Fruit fly (Drosophila melanogaster) whole organism, embryonic: ENCODE results near the gene CG5644.

Source experiments
- ATbp ChIP-seq: fragments of 200-800 bp; sonication (Bioruptor generic); optimal IDR thresholded peaks from 2 replicates; lab custom pipeline; 2017; ENCODE audit warnings: missing biosample characterization, mild to moderate bottlenecking, missing genetic modification characterization, missing genetic modification reagents
- Atf-2 ChIP-seq: fragments of 200-800 bp; sonication (Bioruptor generic); optimal IDR thresholded peaks from 2 replicates; lab custom pipeline; 2016; ENCODE audit warnings: missing biosample characterization, missing genetic modification characterization
- Atf6 ChIP-seq: fragments of 200-800 bp; sonication (Bioruptor generic); IDR thresholded peaks from 2 replicates; pipeline ENCODE4 v1.3.6; 2022; ENCODE audit warnings: missing biosample characterization, missing genetic modification characterization
- CG10462 ChIP-seq: fragments of 200-800 bp; sonication (Bioruptor generic); optimal IDR thresholded peaks from 2 replicates; lab custom pipeline; 2016; ENCODE audit warnings: missing biosample characterization, missing genetic modification characterization
- CG10543 ChIP-seq: fragments of 200-800 bp; sonication (Bioruptor generic); optimal IDR thresholded peaks from 3 replicates; lab custom pipeline; 2017; ENCODE audit warnings: missing biosample characterization, mild to moderate bottlenecking, missing genetic modification characterization, moderate library complexity
- CG12219 ChIP-seq: fragments of 200-800 bp; sonication (Bioruptor generic); optimal IDR thresholded peaks from 3 replicates; lab custom pipeline; 2018; ENCODE audit warnings: missing biosample characterization, mild to moderate bottlenecking, missing genetic modification characterization
- CG12744 ChIP-seq: fragments of 200-800 bp; sonication (Bioruptor generic); optimal IDR thresholded peaks from 2 replicates; lab custom pipeline; 2016; ENCODE audit warnings: missing biosample characterization, missing genetic modification characterization
- CG14667 ChIP-seq: fragments of 200-800 bp; sonication (Bioruptor generic); IDR thresholded peaks from 2 replicates; pipeline ENCODE4 v1.3.6; 2022; ENCODE audit warnings: missing biosample characterization, missing genetic modification characterization
- CG14965 ChIP-seq: fragments of 200-800 bp; sonication (Bioruptor generic); optimal IDR thresholded peaks from 2 replicates; lab custom pipeline; 2016; ENCODE audit warnings: missing biosample characterization, missing genetic modification characterization, borderline replicate concordance
- CG15073 ChIP-seq: fragments of 200-800 bp; sonication (Bioruptor generic); optimal IDR thresholded peaks from 2 replicates; lab custom pipeline; 2016; ENCODE audit warnings: missing biosample characterization, missing genetic modification characterization
- CG15601 ChIP-seq: fragments of 200-800 bp; sonication (Bioruptor generic); optimal IDR thresholded peaks from 3 replicates; lab custom pipeline; 2019; ENCODE audit warnings: missing biosample characterization, mild to moderate bottlenecking, missing genetic modification characterization, moderate library complexity
- CG2129 ChIP-seq: fragments of 200-800 bp; sonication (Bioruptor generic); IDR thresholded peaks from 2 replicates; pipeline ENCODE4 v1.3.6; 2022; ENCODE audit warnings: missing biosample characterization, missing genetic modification characterization; ENCODE audit not compliant: partially characterized antibody
- CG2712 ChIP-seq: fragments of 200-800 bp; optimal IDR thresholded peaks from 3 replicates; lab custom pipeline; 2019; ENCODE audit warnings: missing biosample characterization, mild to moderate bottlenecking, missing genetic modification characterization, moderate library complexity
- CG30431 ChIP-seq: fragments of 200-800 bp; sonication (Bioruptor generic); optimal IDR thresholded peaks from 2 replicates; lab custom pipeline; 2017; ENCODE audit warnings: missing biosample characterization, missing genetic modification characterization
- CG31224 ChIP-seq: fragments of 200-800 bp; sonication (Bioruptor generic); IDR thresholded peaks from 2 replicates; pipeline ENCODE4 v1.3.6; 2022; ENCODE audit warnings: missing biosample characterization, missing genetic modification characterization
- CG31441 ChIP-seq: fragments of 200-800 bp; sonication (Bioruptor generic); IDR thresholded peaks from 2 replicates; pipeline ENCODE4 v1.3.6; 2022; ENCODE audit warnings: missing biosample characterization, missing genetic modification characterization
- CG32772 ChIP-seq: fragments of 200-800 bp; sonication (Bioruptor generic); IDR thresholded peaks from 2 replicates; pipeline ENCODE4 v1.3.6; 2022; ENCODE audit warnings: missing biosample characterization, missing genetic modification characterization
- CG33557 ChIP-seq: fragments of 200-800 bp; sonication (Bioruptor generic); optimal IDR thresholded peaks from 2 replicates; lab custom pipeline; 2019; ENCODE audit warnings: missing biosample characterization, mild to moderate bottlenecking, missing genetic modification characterization, moderate library complexity
- CG34376 ChIP-seq: fragments of 200-800 bp; sonication (Bioruptor generic); optimal IDR thresholded peaks from 2 replicates; lab custom pipeline; 2018; ENCODE audit warnings: missing biosample characterization, mild to moderate bottlenecking, missing genetic modification characterization
- CG4328 ChIP-seq: fragments of 200-800 bp; sonication (Bioruptor generic); optimal IDR thresholded peaks from 3 replicates; lab custom pipeline; 2017; ENCODE audit warnings: missing biosample characterization, missing genetic modification reagents, missing genetic modification characterization
- CG4424 ChIP-seq: fragments of 200-800 bp; sonication (Bioruptor generic); optimal IDR thresholded peaks from 3 replicates; lab custom pipeline; 2016; ENCODE audit warnings: missing biosample characterization, missing genetic modification characterization
- CG6683 ChIP-seq: fragments of 200-800 bp; sonication (Bioruptor generic); optimal IDR thresholded peaks from 2 replicates; lab custom pipeline; 2017; ENCODE audit warnings: missing biosample characterization, mild to moderate bottlenecking, missing genetic modification characterization, missing genetic modification reagents
- CG7372 ChIP-seq: fragments of 200-800 bp; sonication (Bioruptor generic); IDR thresholded peaks from 2 replicates; pipeline ENCODE4 v1.3.6; 2022; ENCODE audit warnings: missing biosample characterization, missing genetic modification characterization
- CG8478 ChIP-seq: fragments of >200 bp; optimal IDR thresholded peaks from 2 replicates; lab custom pipeline; 2018
- D19B ChIP-seq: fragments of 200-800 bp; sonication (Bioruptor generic); optimal IDR thresholded peaks from 2 replicates; lab custom pipeline; 2017; ENCODE audit warnings: missing biosample characterization, mild to moderate bottlenecking, missing genetic modification characterization
- Doc2 ChIP-seq: fragments of 200-800 bp; sonication (Bioruptor generic); IDR thresholded peaks from 2 replicates; pipeline ENCODE4 v1.3.6; 2022; ENCODE audit warnings: missing biosample characterization, missing genetic modification characterization
- Dp ChIP-seq: fragments of 200-800 bp; sonication (Bioruptor generic); optimal IDR thresholded peaks from 2 replicates; lab custom pipeline; 2018; ENCODE audit warnings: missing biosample characterization, mild to moderate bottlenecking, missing genetic modification characterization, moderate library complexity
- Dref ChIP-seq: fragments of 200-800 bp; sonication (Bioruptor generic); IDR thresholded peaks from 2 replicates; pipeline ENCODE4 v1.3.6; 2022; ENCODE audit warnings: missing biosample characterization, missing genetic modification characterization
- E2f2 ChIP-seq: fragments of 200-800 bp; sonication (Bioruptor generic); IDR thresholded peaks from 2 replicates; pipeline ENCODE4 v1.3.6; 2022; ENCODE audit warnings: missing biosample characterization, missing genetic modification characterization
- Jarid2 ChIP-seq: fragments of 200-800 bp; sonication (Bioruptor generic); optimal IDR thresholded peaks from 3 replicates; lab custom pipeline; 2017; ENCODE audit warnings: mild to moderate bottlenecking, missing biosample characterization, missing genetic modification reagents, missing genetic modification characterization
- MESR4 ChIP-seq: fragments of 200-800 bp; sonication (Bioruptor generic); optimal IDR thresholded peaks from 2 replicates; lab custom pipeline; 2018; ENCODE audit warnings: missing biosample characterization, mild to moderate bottlenecking, missing genetic modification characterization, moderate library complexity
- Neu2 ChIP-seq: fragments of 200-800 bp; sonication (Bioruptor generic); optimal IDR thresholded peaks from 3 replicates; lab custom pipeline; 2016; ENCODE audit warnings: missing biosample characterization, missing genetic modification characterization, borderline replicate concordance
- Oaz ChIP-seq: fragments of 200-800 bp; sonication (Bioruptor generic); IDR thresholded peaks from 2 replicates; pipeline ENCODE4 v1.3.6; 2022; ENCODE audit warnings: missing biosample characterization, missing genetic modification characterization
- Sin3A ChIP-seq: fragments of >200 bp; optimal IDR thresholded peaks from 2 replicates; lab custom pipeline; 2018
- Sox102F ChIP-seq: fragments of 200-800 bp; sonication (Bioruptor generic); optimal IDR thresholded peaks from 2 replicates; lab custom pipeline; 2018; ENCODE audit warnings: missing biosample characterization, mild to moderate bottlenecking, missing genetic modification characterization, moderate library complexity
- Spps ChIP-seq: fragments of 200-800 bp; sonication (Bioruptor generic); optimal IDR thresholded peaks from 2 replicates; lab custom pipeline; 2018; ENCODE audit warnings: missing biosample characterization, mild to moderate bottlenecking, missing genetic modification characterization
- Vsx1 ChIP-seq: fragments of 200-800 bp; sonication (Bioruptor generic); optimal IDR thresholded peaks from 2 replicates; lab custom pipeline; 2017; ENCODE audit warnings: missing biosample characterization, mild to moderate bottlenecking, missing genetic modification characterization, missing genetic modification reagents
- ato ChIP-seq: fragments of 200-800 bp; sonication (Bioruptor generic); IDR thresholded peaks from 2 replicates; pipeline ENCODE4 v1.3.6; 2022; ENCODE audit warnings: missing biosample characterization, missing genetic modification characterization; ENCODE audit not compliant: partially characterized antibody
- cas ChIP-seq: fragments of 200-800 bp; sonication (Bioruptor generic); IDR thresholded peaks from 2 replicates; pipeline ENCODE4 v1.3.6; 2022; ENCODE audit warnings: missing biosample characterization, missing genetic modification characterization
- corto ChIP-seq: fragments of 200-800 bp; sonication (Bioruptor generic); optimal IDR thresholded peaks from 2 replicates; lab custom pipeline; 2016; ENCODE audit warnings: missing biosample characterization, mild to moderate bottlenecking, missing genetic modification characterization, moderate library complexity
- crol ChIP-seq: fragments of 200-800 bp; sonication (Bioruptor generic); IDR thresholded peaks from 2 replicates; pipeline ENCODE4 v1.3.6; 2022; ENCODE audit warnings: missing biosample characterization, missing genetic modification characterization
- crp ChIP-seq, 2 experiments: fragments of 200-800 bp; sonication (Bioruptor generic); optimal IDR thresholded peaks; 2 replicates in 1 of 2; 3 replicates in 1 of 2; lab custom pipeline; 2017; ENCODE audit warnings: missing biosample characterization in 2 of 2, missing genetic modification characterization in 2 of 2, mild to moderate bottlenecking in 1 of 2, moderate library complexity in 1 of 2
- eyg ChIP-seq: fragments of 200-800 bp; sonication (Bioruptor generic); optimal IDR thresholded peaks from 3 replicates; lab custom pipeline; 2016; ENCODE audit warnings: missing biosample characterization, missing genetic modification characterization
- fu2 ChIP-seq: fragments of 200-800 bp; sonication (Bioruptor generic); optimal IDR thresholded peaks from 2 replicates; lab custom pipeline; 2016; ENCODE audit warnings: missing biosample characterization, missing genetic modification characterization
- gsb ChIP-seq: fragments of 200-800 bp; sonication (Bioruptor generic); IDR thresholded peaks from 2 replicates; pipeline ENCODE4 v1.3.6; 2022; ENCODE audit warnings: missing biosample characterization, missing genetic modification characterization
- jumu ChIP-seq: fragments of 200-800 bp; sonication (Bioruptor generic); optimal IDR thresholded peaks from 3 replicates; lab custom pipeline; 2016; ENCODE audit warnings: missing biosample characterization, missing genetic modification characterization
- lilli ChIP-seq: fragments of 200-800 bp; sonication (Bioruptor generic); optimal IDR thresholded peaks from 3 replicates; lab custom pipeline; 2016; ENCODE audit warnings: missing biosample characterization, missing genetic modification characterization
- pros ChIP-seq: fragments of 200-800 bp; sonication (Bioruptor generic); optimal IDR thresholded peaks from 3 replicates; lab custom pipeline; 2019; ENCODE audit warnings: missing biosample characterization, mild to moderate bottlenecking, missing genetic modification characterization, moderate library complexity
- pum ChIP-seq: fragments of 200-800 bp; sonication (Bioruptor generic); optimal IDR thresholded peaks from 2 replicates; lab custom pipeline; 2016; ENCODE audit warnings: missing biosample characterization, missing genetic modification characterization
- rib ChIP-seq: fragments of 200-800 bp; sonication (Bioruptor generic); IDR thresholded peaks from 2 replicates; pipeline ENCODE4 v1.3.6; 2022; ENCODE audit warnings: missing biosample characterization, missing genetic modification characterization
- run ChIP-seq: fragments of 200-800 bp; sonication (Bioruptor generic); optimal IDR thresholded peaks from 3 replicates; lab custom pipeline; 2018; ENCODE audit warnings: missing biosample characterization, mild to moderate bottlenecking, missing genetic modification characterization
- sob ChIP-seq: fragments of 200-800 bp; sonication (Bioruptor generic); IDR thresholded peaks from 2 replicates; pipeline ENCODE4 v1.3.6; 2022; ENCODE audit warnings: missing biosample characterization, missing genetic modification characterization
- yki ChIP-seq: fragments of >200 bp; optimal IDR thresholded peaks from 3 replicates; lab custom pipeline; 2018

Gene CG5644

DNA sequence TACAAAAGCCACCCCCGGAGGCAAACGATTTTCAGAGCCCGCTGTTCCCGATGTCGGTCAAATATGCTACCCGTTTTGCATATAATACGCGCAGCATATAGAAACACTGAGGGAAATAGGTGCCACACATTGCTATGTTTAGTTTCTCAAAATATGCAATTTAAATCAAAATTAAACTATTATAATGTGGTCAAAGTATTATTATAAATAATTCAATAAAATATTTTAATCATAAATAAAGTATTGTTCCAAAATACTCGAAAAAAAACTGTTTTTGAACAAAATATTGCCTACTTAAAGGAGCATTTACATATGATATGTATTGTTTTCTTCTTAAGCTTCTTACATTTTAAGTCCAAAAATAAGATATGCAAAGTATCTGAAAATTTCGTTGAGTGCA, 28.7 kb downstream of the CG5644 start (continued):
- TF ChIP-seq CG15601 = peak; percentile 53
- TF ChIP-seq CG7372 (GFP tag; lab: Robert Waterston, UW) = no peak
- TF ChIP-seq pros (GFP tag; lab: Kevin White, UChicago) = no peak
- TF ChIP-seq run (tag; lab: Kevin White, UChicago) = peak; percentile 5
- no peak for TF ChIP-seq crol (GFP tag; lab: Robert Waterston, UW)
- no peak for TF ChIP-seq CG34376 (GFP tag; lab: Kevin White, UChicago)
- no peak for TF ChIP-seq Spps (tag; lab: Kevin White, UChicago)
- TF ChIP-seq CG31441 (GFP tag; lab: Robert Waterston, UW) = peak; percentile 84
- no peak for TF ChIP-seq Atf-2 (GFP tag; lab: Kevin White, UChicago)
- TF ChIP-seq CG12219 (GFP tag; lab: Kevin White, UChicago) = no peak
- TF ChIP-seq CG30431 (GFP tag; lab: Kevin White, UChicago) = no peak
- TF ChIP-seq rib (GFP tag; lab: Robert Waterston, UW) = no peak
- no peak for TF ChIP-seq CG10543
- peak; percentile 36 for TF ChIP-seq CG4424 (GFP tag; lab: Kevin White, UChicago)
- no peak for TF ChIP-seq yki
- TF ChIP-seq CG33557 = no peak
- TF ChIP-seq gsb (GFP tag; lab: Robert Waterston, UW) = no peak
- no peak for TF ChIP-seq eyg (GFP tag; lab: Kevin White, UChicago)
- no peak for TF ChIP-seq CG4328
- TF ChIP-seq CG6683 (GFP tag; lab: Kevin White, UChicago) = no peak
- TF ChIP-seq E2f2 (GFP tag; lab: Robert Waterston, UW) = peak; percentile 24; the same call in 1 of the 2 replicates
- TF ChIP-seq CG2129 (GFP tag; lab: Robert Waterston, UW) = no peak
- TF ChIP-seq jumu (GFP tag; lab: Kevin White, UChicago) = no peak
- no peak for TF ChIP-seq CG12744 (GFP tag; lab: Kevin White, UChicago)
- TF ChIP-seq D19B (GFP tag; lab: Kevin White, UChicago) = no peak
- no peak for TF ChIP-seq Sin3A (lab: Kevin White, UChicago)
- TF ChIP-seq CG31224 (GFP tag; lab: Robert Waterston, UW) = no peak
- TF ChIP-seq lilli (GFP tag; lab: Kevin White, UChicago) = no peak
- TF ChIP-seq Neu2 (GFP tag; lab: Kevin White, UChicago) = no peak
- no peak for TF ChIP-seq Dp (GFP tag; lab: Kevin White, UChicago)
- TF ChIP-seq sob (GFP tag; lab: Robert Waterston, UW) = no peak
- TF ChIP-seq Oaz (GFP tag; lab: Robert Waterston, UW) = no peak
- no peak for TF ChIP-seq Dref
- TF ChIP-seq crp (GFP tag; optimal IDR thresholded peaks at IDR 0.05; lab: Kevin White, UChicago) = no peak
- no peak for TF ChIP-seq MESR4 (GFP tag; lab: Kevin White, UChicago)
- TF ChIP-seq corto (GFP tag; lab: Kevin White, UChicago) = no peak
- no peak for TF ChIP-seq cas (GFP tag; lab: Robert Waterston, UW)
- TF ChIP-seq pum (GFP tag; lab: Kevin White, UChicago) = no peak
- no peak for TF ChIP-seq CG14667 (GFP tag; lab: Robert Waterston, UW)
- TF ChIP-seq CG32772 (GFP tag; lab: Robert Waterston, UW) = 0 out of 2 replicates have a peak, but pooled peaks have one; percentile 26
- no peak for TF ChIP-seq CG8478
- TF ChIP-seq Atf6 (GFP tag; lab: Robert Waterston, UW) = peak; percentile 12; the same call in 1 of the 2 replicates
- peak; percentile 34 for TF ChIP-seq ATbp (GFP tag; lab: Kevin White, UChicago)
- TF ChIP-seq ato (GFP tag; lab: Robert Waterston, UW) = no peak
- TF ChIP-seq Doc2 = no peak
- peak; percentile 78 for TF ChIP-seq Sox102F (GFP tag; lab: Kevin White, UChicago)
- TF ChIP-seq fu2 = no peak
- no peak for TF ChIP-seq Vsx1 (GFP tag; lab: Kevin White, UChicago)
- no peak for TF ChIP-seq Jarid2 (GFP tag; lab: Kevin White, UChicago)
- peak; percentile 76 for TF ChIP-seq CG2712 (tag; lab: Kevin White, UChicago)
- no peak for TF ChIP-seq CG14965 (GFP tag; lab: Kevin White, UChicago)
- TF ChIP-seq CG15073 = no peak
- TF ChIP-seq CG10462 (GFP tag; lab: Kevin White, UChicago) = peak; percentile 25
